Fruit fly (Drosophila melanogaster): ENCODE measurements around the gene CG14024.

Gene CG14024

DNA sequence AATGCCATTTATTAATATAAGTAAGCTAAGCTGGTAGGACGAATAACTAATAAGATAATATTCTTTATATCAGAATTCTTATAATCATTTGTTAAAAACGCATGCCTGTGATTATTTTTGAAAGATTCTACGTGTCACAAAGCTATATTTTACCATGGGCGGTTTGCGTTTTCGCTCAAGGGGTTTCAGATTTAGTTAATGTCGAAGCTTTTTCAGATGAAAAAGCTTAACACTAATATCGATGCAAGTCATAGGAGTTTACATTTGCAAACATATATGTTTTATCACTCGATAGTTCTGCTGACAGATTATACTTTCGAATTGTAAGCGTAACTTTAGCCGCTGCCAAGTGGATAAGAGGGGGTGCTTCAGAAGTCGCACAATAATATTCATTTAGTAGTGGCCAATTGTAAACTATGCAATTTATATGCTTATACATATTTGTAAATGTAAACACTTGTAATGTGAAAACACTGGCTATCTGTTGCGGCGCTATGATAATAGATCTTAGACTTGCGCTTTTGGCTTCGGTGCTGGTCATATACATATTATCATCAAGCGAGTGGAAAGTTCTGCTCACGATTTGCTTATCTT lies 26.4 kb upstream of the CG14024 start:
- TF ChIP-seq Snoo (tag; optimal IDR thresholded peaks at IDR 0.05), result no peak
- TF ChIP-seq CG14655 (GFP tag; optimal IDR thresholded peaks at IDR 0.05), result no peak
- no peak for TF ChIP-seq CG32121 (GFP tag; IDR thresholded peaks at IDR 0.05)
- no peak for TF ChIP-seq Pif1A (GFP tag; optimal IDR thresholded peaks at IDR 0.05)
- TF ChIP-seq CG13204 (GFP tag; optimal IDR thresholded peaks at IDR 0.05), result no peak
- no peak for TF ChIP-seq CG34367 (tag; optimal IDR thresholded peaks at IDR 0.05)
- no peak for TF ChIP-seq rn (GFP tag; IDR thresholded peaks at IDR 0.05)
- no peak for TF ChIP-seq CG9948 (tag; optimal IDR thresholded peaks at IDR 0.05)
- no peak for TF ChIP-seq Pif1B (GFP tag; optimal IDR thresholded peaks at IDR 0.05)
- TF ChIP-seq Ets98B (GFP tag; IDR thresholded peaks at IDR 0.05), result no peak
- TF ChIP-seq CG8301 (tag; optimal IDR thresholded peaks at IDR 0.05), result no peak
- no peak for TF ChIP-seq CG17806 (tag; optimal IDR thresholded peaks at IDR 0.05)
- no peak for TF ChIP-seq CG4496 (GFP tag; IDR thresholded peaks at IDR 0.05)
- no peak for TF ChIP-seq CG12605 (GFP tag; IDR thresholded peaks at IDR 0.05)

DNA sequence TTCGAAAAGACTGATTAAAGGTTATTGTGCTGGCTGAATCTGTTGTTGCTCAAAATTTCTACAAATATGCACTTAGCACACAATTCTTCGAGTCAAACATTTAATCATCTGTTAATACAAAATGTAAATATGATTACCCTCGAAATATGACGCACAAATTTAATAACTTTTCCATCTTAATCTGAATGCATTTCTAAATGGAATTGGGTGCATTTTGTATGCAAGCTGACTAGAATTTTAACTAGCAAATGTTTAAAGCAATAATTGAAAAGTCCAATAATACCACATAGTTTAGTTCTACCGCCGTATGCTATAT lies 24.0 kb upstream of the CG14024 start:
- TF ChIP-seq gl (tag; optimal IDR thresholded peaks at IDR 0.05), result no peak
- TF ChIP-seq CG4496 (GFP tag; IDR thresholded peaks at IDR 0.05), result no peak
- no peak for TF ChIP-seq Pif1B (GFP tag; optimal IDR thresholded peaks at IDR 0.05)
- TF ChIP-seq rn (GFP tag; IDR thresholded peaks at IDR 0.05), result no peak
- no peak for TF ChIP-seq D1 (tag; optimal IDR thresholded peaks at IDR 0.05)
- no peak for TF ChIP-seq CG12605 (GFP tag; IDR thresholded peaks at IDR 0.05)
- no peak for TF ChIP-seq CG15710 (tag; optimal IDR thresholded peaks at IDR 0.05)
- no peak for TF ChIP-seq CG8301 (tag; optimal IDR thresholded peaks at IDR 0.05)
- no peak for TF ChIP-seq CG10348 (GFP tag; IDR thresholded peaks at IDR 0.05)
- TF ChIP-seq CG9948 (tag; optimal IDR thresholded peaks at IDR 0.05), result no peak
- TF ChIP-seq EcR (GFP tag; optimal IDR thresholded peaks at IDR 0.05), result no peak
- no peak for TF ChIP-seq Pif1A (GFP tag; optimal IDR thresholded peaks at IDR 0.05)
- TF ChIP-seq Ets98B (GFP tag; IDR thresholded peaks at IDR 0.05), result no peak
- no peak for TF ChIP-seq CG17806 (tag; optimal IDR thresholded peaks at IDR 0.05)
- TF ChIP-seq fd96Ca (GFP tag; IDR thresholded peaks at IDR 0.05), result no peak
- no peak for TF ChIP-seq Snoo (tag; optimal IDR thresholded peaks at IDR 0.05)
- no peak for TF ChIP-seq CG32121 (GFP tag; IDR thresholded peaks at IDR 0.05)

dm6 chr2L:5338024-5338720 lies 23.5 kb upstream of the CG14024 start, which contains the start of gene fusl:
Gene fusl (minus strand): TSS chr2L:5338073.
- TF ChIP-seq Snoo (tag; optimal IDR thresholded peaks at IDR 0.05) (no peak), CG14655 (GFP tag; optimal IDR thresholded peaks at IDR 0.05) (no peak), CG34367 (tag; optimal IDR thresholded peaks at IDR 0.05) (no peak), CG8159 (tag; optimal IDR thresholded peaks at IDR 0.05) (no peak), CG32121 (GFP tag; IDR thresholded peaks at IDR 0.05) (no peak), CG10348 (GFP tag; IDR thresholded peaks at IDR 0.05) (no peak), Pif1A (GFP tag; optimal IDR thresholded peaks at IDR 0.05) (no peak), CG12605 (GFP tag; IDR thresholded peaks at IDR 0.05) (no peak), CG15710 (tag; optimal IDR thresholded peaks at IDR 0.05) (no peak), CG17806 (tag; optimal IDR thresholded peaks at IDR 0.05) (no peak), rn (GFP tag; IDR thresholded peaks at IDR 0.05) (no peak), CG4496 (GFP tag; IDR thresholded peaks at IDR 0.05) (no peak), EcR (GFP tag; optimal IDR thresholded peaks at IDR 0.05) (no peak), Ets98B (GFP tag; IDR thresholded peaks at IDR 0.05) (no peak), fd96Ca (GFP tag; IDR thresholded peaks at IDR 0.05) (no peak)

- TF ChIP-seq CG15710 (tag; optimal IDR thresholded peaks at IDR 0.05) (no peak), CG34367 (tag; optimal IDR thresholded peaks at IDR 0.05) (no peak), CG8159 (tag; optimal IDR thresholded peaks at IDR 0.05) (no peak), CG14655 (GFP tag; optimal IDR thresholded peaks at IDR 0.05) (no peak), EcR (GFP tag; optimal IDR thresholded peaks at IDR 0.05) (no peak), CG12605 (GFP tag; IDR thresholded peaks at IDR 0.05) (no peak), CG4496 (GFP tag; IDR thresholded peaks at IDR 0.05) (no peak), CG32121 (GFP tag; IDR thresholded peaks at IDR 0.05) (no peak), CG13204 (GFP tag; optimal IDR thresholded peaks at IDR 0.05) (no peak), CG17806 (tag; optimal IDR thresholded peaks at IDR 0.05) (no peak), rn (GFP tag; IDR thresholded peaks at IDR 0.05) (no peak), Pif1B (GFP tag; optimal IDR thresholded peaks at IDR 0.05) (no peak)
These were observed 22.5 kb upstream of the CG14024 start for dm6 chr2L:5337159-5337558.

DNA sequence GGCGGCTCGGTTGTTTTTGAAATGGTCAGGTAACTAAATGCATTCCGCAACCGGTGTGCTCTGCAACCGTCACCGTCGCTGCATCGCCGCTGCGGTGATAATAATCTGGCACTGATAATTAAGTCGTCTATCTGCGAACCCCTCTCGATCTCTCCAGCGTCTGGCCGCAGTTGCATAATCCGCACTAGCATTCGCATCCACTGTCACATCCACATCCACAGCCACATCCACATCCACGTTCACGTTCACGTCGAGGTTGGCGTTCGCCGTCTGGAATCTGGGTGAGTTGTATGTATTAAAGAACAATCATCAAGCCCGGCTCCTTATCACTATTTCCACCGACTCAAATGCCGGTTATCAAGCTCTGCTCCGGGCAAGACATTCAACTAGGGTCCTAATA lies 17.9 kb upstream of the CG14024 start:
- TF ChIP-seq CG13204 (GFP tag; optimal IDR thresholded peaks at IDR 0.05) (peak; percentile 57), fd96Ca (GFP tag; IDR thresholded peaks at IDR 0.05) (no peak), CG8301 (tag; optimal IDR thresholded peaks at IDR 0.05) (no peak), D1 (tag; optimal IDR thresholded peaks at IDR 0.05) (no peak), EcR (GFP tag; optimal IDR thresholded peaks at IDR 0.05) (peak; percentile 3), CG32121 (GFP tag; IDR thresholded peaks at IDR 0.05) (no peak), CG8159 (tag; optimal IDR thresholded peaks at IDR 0.05) (no peak), CG10348 (GFP tag; IDR thresholded peaks at IDR 0.05) (no peak), Snoo (tag; optimal IDR thresholded peaks at IDR 0.05) (no peak)

dm6 chr2L:5329557-5329956 lies 14.9 kb upstream of the CG14024 start, which contains the start of gene TotM:
Gene TotM (plus strand): TSS chr2L:5329857.
- TF ChIP-seq CG17806 (tag; optimal IDR thresholded peaks at IDR 0.05) (no peak), Pif1A (GFP tag; optimal IDR thresholded peaks at IDR 0.05) (no peak), Ets98B (GFP tag; IDR thresholded peaks at IDR 0.05) (no peak), EcR (GFP tag; optimal IDR thresholded peaks at IDR 0.05) (no peak), CG32121 (GFP tag; IDR thresholded peaks at IDR 0.05) (no peak), CG8301 (tag; optimal IDR thresholded peaks at IDR 0.05) (no peak), gl (tag; optimal IDR thresholded peaks at IDR 0.05) (no peak)

Measured in whole organism, pupa.